Worm (Caenorhabditis elegans) whole organism, L2 larva: Measurements from ENCODE around the gene C18B2.5.

Experiments
- R02D3.7 ChIP-seq: fragments of 150-350 bp; optimal IDR thresholded peaks from 2 replicates; lab custom pipeline; 2014; ENCODE audit warnings: missing biosample characterization, missing genetic modification characterization
- alr-1 ChIP-seq: fragments of 150-350 bp; optimal IDR thresholded peaks from 2 replicates; lab custom pipeline; 2014; ENCODE audit warnings: missing biosample characterization, missing genetic modification characterization
- egl-27 ChIP-seq: sonication (generic microtip); optimal IDR thresholded peaks from 3 replicates; lab custom pipeline; 2017; ENCODE audit warnings: missing biosample characterization, missing genetic modification reagents, missing genetic modification characterization
- mab-5 ChIP-seq: fragments of 150-350 bp; optimal IDR thresholded peaks from 2 replicates; lab custom pipeline; 2014; ENCODE audit warnings: missing biosample characterization, missing genetic modification characterization
- mdl-1 ChIP-seq, 2 experiments: fragments of 150-350 bp in 1 of 2; sonication (generic microtip) in 1 of 2; optimal IDR thresholded peaks; 2 replicates each; lab custom pipeline; 2017; ENCODE audit warnings: missing biosample characterization in 2 of 2, missing genetic modification characterization in 2 of 2
- nhr-237 ChIP-seq: fragments of 150-350 bp; optimal IDR thresholded peaks from 2 replicates; lab custom pipeline; 2014; ENCODE audit warnings: missing biosample characterization, missing genetic modification characterization
- nhr-25 ChIP-seq: fragments of 150-350 bp; sonication (generic microtip); optimal IDR thresholded peaks from 3 replicates; lab custom pipeline; 2014; ENCODE audit warnings: missing biosample characterization, missing genetic modification characterization
- nhr-77 ChIP-seq: fragments of 150-350 bp; optimal IDR thresholded peaks from 2 replicates; lab custom pipeline; 2014; ENCODE audit warnings: missing biosample characterization, missing genetic modification characterization
- skn-1 ChIP-seq: sonication (generic microtip); optimal IDR thresholded peaks from 2 replicates; lab custom pipeline; 2017; ENCODE audit warnings: missing biosample characterization, missing genetic modification characterization
- sma-3 ChIP-seq: sonication (generic microtip); optimal IDR thresholded peaks from 2 replicates; lab custom pipeline; 2016; ENCODE audit warnings: missing genetic modification reagents, missing genetic modification characterization, missing compliant biosample characterization

ce11 chrX:3583436-3583835 is 27.5 kb downstream of the C18B2.5 start:
- TF ChIP-seq R02D3.7 (tag; lab: Kevin White, UChicago) (no peak), mdl-1 (tag; optimal IDR thresholded peaks at IDR 0.05; lab: Kevin White, UChicago) (no peak), sma-3 (GFP tag; lab: Kevin White, UChicago) (no peak), alr-1 (tag; lab: Kevin White, UChicago) (no peak), skn-1 (tag; lab: Kevin White, UChicago) (no peak), nhr-237 (tag; lab: Kevin White, UChicago) (no peak), nhr-77 (tag; lab: Kevin White, UChicago) (no peak), mab-5 (tag; lab: Kevin White, UChicago) (no peak), egl-27 (tag; lab: Kevin White, UChicago) (no peak), nhr-25 (tag; lab: Kevin White, UChicago) (no peak)
